Worm (Caenorhabditis elegans) whole organism, L4 larva: ENCODE data around the gene T11F8.5.
"Not testable (repeated sequence)": the region's sequence is repeated elsewhere in the genome, so short reads cannot be mapped to it uniquely, and the experiment has no call there.

ENCODE experiments used
- F10B5.3 ChIP-seq: sonication (generic microtip); optimal IDR thresholded peaks from 2 replicates; lab custom pipeline; 2016; ENCODE audit warnings: mild to moderate bottlenecking, missing genetic modification characterization, missing compliant biosample characterization
- F26F4.8 ChIP-seq: fragments of 200-800 bp; sonication (Bioruptor generic); conservative IDR thresholded peaks from 2 replicates; pipeline ENCODE4 v1.3.6; 2022; ENCODE audit warnings: missing genetic modification characterization, missing compliant biosample characterization
- F44E2.7 ChIP-seq: fragments of 200-800 bp; sonication (Bioruptor generic); IDR thresholded peaks from 2 replicates; pipeline ENCODE4 v2.1.2; 2022; ENCODE audit warnings: missing genetic modification characterization, missing compliant biosample characterization
- F49E8.2 ChIP-seq: sonication (generic microtip); optimal IDR thresholded peaks from 2 replicates; lab custom pipeline; 2016; ENCODE audit warnings: missing compliant biosample characterization, mild to moderate bottlenecking, missing genetic modification characterization, borderline replicate concordance
- T20F7.1 ChIP-seq: fragments of 200-800 bp; sonication (Bioruptor generic); optimal IDR thresholded peaks from 2 replicates; lab custom pipeline; 2018; ENCODE audit warnings: mild to moderate bottlenecking, missing genetic modification characterization, missing compliant biosample characterization
- Y48G9A.11 ChIP-seq: fragments of 200-800 bp; sonication (Bioruptor generic); IDR thresholded peaks from 2 replicates; pipeline ENCODE4 v1.3.6; 2022; ENCODE audit warnings: missing genetic modification reagents, missing genetic modification characterization, missing compliant biosample characterization
- Y75B8A.6 ChIP-seq: fragments of 200-800 bp; sonication (Bioruptor generic); IDR thresholded peaks from 2 replicates; pipeline ENCODE4 v1.3.6; 2022; ENCODE audit warnings: missing genetic modification reagents, missing genetic modification characterization, missing compliant biosample characterization
- ZK337.2 ChIP-seq: fragments of 200-800 bp; sonication (Bioruptor generic); IDR thresholded peaks from 2 replicates; pipeline ENCODE4 v1.3.6; 2022; ENCODE audit warnings: missing genetic modification reagents, missing genetic modification characterization, missing compliant biosample characterization
- aha-1 ChIP-seq: fragments of 150-350 bp; peaks from one replicate; lab custom pipeline; 2014; ENCODE audit warnings: missing biosample characterization, missing genetic modification characterization
- aly-2 ChIP-seq: sonication (generic microtip); optimal IDR thresholded peaks from 2 replicates; lab custom pipeline; 2018; ENCODE audit warnings: missing biosample characterization, missing genetic modification characterization
- arid-1 ChIP-seq: fragments of 200-800 bp; sonication (Bioruptor generic); conservative IDR thresholded peaks from 2 replicates; pipeline ENCODE4 v1.3.6; 2022; ENCODE audit warnings: missing genetic modification reagents, missing genetic modification characterization, missing compliant biosample characterization
- ceh-28 ChIP-seq: fragments of 150-350 bp; optimal IDR thresholded peaks from 2 replicates; lab custom pipeline; 2014; ENCODE audit warnings: missing biosample characterization, missing genetic modification reagents, missing genetic modification characterization
- ces-1 ChIP-seq: fragments of 150-350 bp; sonication (generic microtip); optimal IDR thresholded peaks from 4 replicates; lab custom pipeline; 2014; ENCODE audit warnings: missing biosample characterization, missing genetic modification reagents, missing genetic modification characterization
- ctbp-1 ChIP-seq: fragments of 200-800 bp; sonication (Bioruptor generic); IDR thresholded peaks from 2 replicates; pipeline ENCODE4 v1.3.6; 2022; ENCODE audit warnings: missing genetic modification reagents, missing genetic modification characterization, missing compliant biosample characterization
- dmd-8 ChIP-seq: fragments of 200-800 bp; sonication (Bioruptor generic); IDR thresholded peaks from 2 replicates; pipeline ENCODE4 v1.3.6; 2022; ENCODE audit warnings: missing genetic modification characterization, missing compliant biosample characterization
- duxl-1 ChIP-seq: sonication (generic microtip); optimal IDR thresholded peaks from 2 replicates; lab custom pipeline; 2016; ENCODE audit warnings: mild to moderate bottlenecking, missing genetic modification characterization, moderate library complexity, missing compliant biosample characterization; ENCODE audit not compliant: poor library complexity
- egl-43 ChIP-seq: fragments of 200-800 bp; sonication (Bioruptor generic); IDR thresholded peaks from 2 replicates; pipeline ENCODE4 v1.3.6; 2022; ENCODE audit warnings: missing genetic modification reagents, missing genetic modification characterization, missing compliant biosample characterization
- lin-1 ChIP-seq: fragments of 200-800 bp; sonication (Bioruptor generic); IDR thresholded peaks from 2 replicates; pipeline ENCODE4 v1.3.6; 2022; ENCODE audit warnings: missing genetic modification reagents, missing genetic modification characterization, missing compliant biosample characterization
- lin-38 ChIP-seq: fragments of 200-800 bp; sonication (Bioruptor generic); IDR thresholded peaks from 2 replicates; pipeline ENCODE4 v1.3.6; 2022; ENCODE audit warnings: missing genetic modification reagents, missing genetic modification characterization, missing compliant biosample characterization
- lir-3 ChIP-seq: sonication (generic microtip); optimal IDR thresholded peaks from 2 replicates; lab custom pipeline; 2016; ENCODE audit warnings: mild to moderate bottlenecking, missing genetic modification characterization, missing compliant biosample characterization
- lsy-2 ChIP-seq, 2 experiments: fragments of 150-350 bp in 1 of 2; sonication (generic microtip) in 1 of 2; optimal IDR thresholded peaks; 2 replicates each; lab custom pipeline; 2014 to 2017; ENCODE audit warnings: missing biosample characterization in 2 of 2, missing genetic modification characterization in 2 of 2
- madf-5 ChIP-seq, 2 experiments: fragments of 200-800 bp; sonication (Bioruptor generic); IDR thresholded peaks; 2 replicates each; pipeline ENCODE4 v1.3.6; 2022; ENCODE audit warnings: missing compliant biosample characterization in 2 of 2, missing genetic modification characterization in 2 of 2
- mdl-1 ChIP-seq, 2 experiments: fragments of 150-350 bp in 1 of 2; sonication (generic microtip) in 1 of 2; optimal IDR thresholded peaks; 2 replicates each; lab custom pipeline; 2014 to 2017; ENCODE audit warnings: missing biosample characterization in 2 of 2, missing genetic modification characterization in 2 of 2
- mdt-29 ChIP-seq: fragments of 200-800 bp; sonication (Bioruptor generic); IDR thresholded peaks from 2 replicates; pipeline ENCODE4 v1.3.6; 2022; ENCODE audit warnings: missing genetic modification reagents, missing genetic modification characterization, missing compliant biosample characterization
- mep-1 ChIP-seq: fragments of 150-350 bp; sonication (generic microtip); optimal IDR thresholded peaks from 3 replicates; lab custom pipeline; 2014; ENCODE audit warnings: missing biosample characterization, missing genetic modification characterization
- mxl-2 ChIP-seq: fragments of 200-800 bp; sonication (Bioruptor generic); conservative IDR thresholded peaks from 2 replicates; pipeline ENCODE4 v1.3.6; 2022; ENCODE audit warnings: missing genetic modification reagents, missing genetic modification characterization, missing compliant biosample characterization
- mxl-3 ChIP-seq: fragments of 200-800 bp; sonication (Bioruptor generic); optimal IDR thresholded peaks from 2 replicates; lab custom pipeline; 2018; ENCODE audit warnings: mild to moderate bottlenecking, missing genetic modification characterization, missing compliant biosample characterization
- nhr-10 ChIP-seq: fragments of 150-350 bp; optimal IDR thresholded peaks from 2 replicates; lab custom pipeline; 2014; ENCODE audit warnings: missing biosample characterization, missing genetic modification characterization
- nhr-111 ChIP-seq: fragments of 200-800 bp; sonication (Bioruptor generic); optimal IDR thresholded peaks from 2 replicates; lab custom pipeline; 2018; ENCODE audit warnings: mild to moderate bottlenecking, missing genetic modification characterization, missing compliant biosample characterization
- nhr-237 ChIP-seq: sonication (generic microtip); optimal IDR thresholded peaks from 2 replicates; lab custom pipeline; 2017; ENCODE audit warnings: missing biosample characterization, missing genetic modification characterization
- nhr-28 ChIP-seq: fragments of 150-350 bp; optimal IDR thresholded peaks from 2 replicates; lab custom pipeline; 2014; ENCODE audit warnings: missing biosample characterization, missing genetic modification characterization
- nhr-77 ChIP-seq: fragments of 150-350 bp; optimal IDR thresholded peaks from 2 replicates; lab custom pipeline; 2014; ENCODE audit warnings: missing biosample characterization, missing genetic modification characterization
- pha-4 ChIP-seq, 2 experiments: fragments of 150-350 bp in 1 of 2; fragments of 200-800 bp in 1 of 2; sonication (Bioruptor generic) in 1 of 2; IDR thresholded peaks in 1 of 2; optimal IDR thresholded peaks in 1 of 2; 2 replicates each; pipeline versions ENCODE4 v1.3.6 to Lab custom; 2014 to 2022; ENCODE audit warnings: missing genetic modification characterization in 2 of 2, missing genetic modification reagents in 2 of 2, missing biosample characterization in 1 of 2, missing compliant biosample characterization in 1 of 2
- set-16 ChIP-seq: fragments of 200-800 bp; sonication (Bioruptor generic); IDR thresholded peaks from 2 replicates; pipeline ENCODE4 v1.3.6; 2022; ENCODE audit warnings: missing genetic modification reagents, missing genetic modification characterization, missing compliant biosample characterization
- snpc-1.2 ChIP-seq: fragments of 200-800 bp; sonication (Bioruptor generic); IDR thresholded peaks from 2 replicates; pipeline ENCODE4 v1.3.6; 2022; ENCODE audit warnings: missing genetic modification reagents, missing genetic modification characterization, missing compliant biosample characterization
- snpc-4 ChIP-seq: fragments of 150-350 bp; optimal IDR thresholded peaks from 2 replicates; lab custom pipeline; 2014; ENCODE audit warnings: missing biosample characterization, missing genetic modification characterization
- unc-62 ChIP-seq, 3 experiments: fragments of 150-350 bp in 1 of 3; sonication (generic microtip); optimal IDR thresholded peaks in 2 of 3; peaks in 1 of 3; 1 replicate in 1 of 3; 2 replicates in 2 of 3; lab custom pipeline; 2014 to 2017; ENCODE audit warnings: missing biosample characterization in 3 of 3, missing genetic modification characterization in 3 of 3, missing genetic modification reagents in 3 of 3, missing genotype in 1 of 3
- zfp-2 ChIP-seq: sonication (generic microtip); optimal IDR thresholded peaks from 2 replicates; lab custom pipeline; 2016; ENCODE audit warnings: mild to moderate bottlenecking, missing genetic modification characterization, missing compliant biosample characterization
- ztf-11 ChIP-seq: fragments of 150-350 bp; optimal IDR thresholded peaks from 2 replicates; lab custom pipeline; 2014; ENCODE audit warnings: missing biosample characterization, missing genetic modification characterization

Gene T11F8.5

DNA sequence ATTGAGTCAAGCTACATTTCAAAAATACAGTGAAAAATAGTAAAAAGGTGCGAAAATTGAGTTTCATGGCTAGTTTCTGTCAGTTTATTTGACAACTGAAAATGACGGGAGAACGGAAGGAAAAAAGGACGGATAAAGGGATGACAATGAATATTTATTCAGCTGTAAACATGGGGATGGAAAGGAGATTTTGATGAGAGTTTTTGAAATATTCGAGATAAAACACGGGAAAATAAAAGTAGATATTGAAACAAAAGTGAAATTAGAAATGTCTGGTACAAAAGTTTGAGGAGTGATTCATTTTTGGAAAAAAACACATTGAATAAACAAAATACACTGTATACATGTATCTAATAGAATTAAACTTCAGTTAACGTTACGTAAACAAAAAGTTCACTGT is 592 bp upstream of the T11F8.5 start, which contains the start of gene T11F8.12:
TSS of gene T11F8.12 (minus strand) at position 101 of the 400 bp plus-strand sequence.
- no peak for TF ChIP-seq egl-43 (GFP tag; lab: Robert Waterston, UW)
- no peak for TF ChIP-seq set-16 (GFP tag; lab: Robert Waterston, UW)
- no peak for TF ChIP-seq snpc-4 (tag; lab: Kevin White, UChicago)
- TF ChIP-seq aly-2 (tag; lab: Kevin White, UChicago) = no peak
- no peak for TF ChIP-seq lir-3 (tag; lab: Kevin White, UChicago)
- no peak for TF ChIP-seq snpc-1.2
- TF ChIP-seq lsy-2 (tag; optimal IDR thresholded peaks at IDR 0.05; lab: Kevin White, UChicago) = no peak
- TF ChIP-seq mdl-1 (tag; optimal IDR thresholded peaks at IDR 0.05; lab: Kevin White, UChicago) = no peak
- no peak for TF ChIP-seq nhr-28

- TF ChIP-seq lin-38 (peak; percentile 31; the same call in 1 of the 2 replicates), Y48G9A.11 (GFP tag; lab: Robert Waterston, UW) (peak; percentile 57; the same call in 1 of the 2 replicates)
Measured at ce11 chrIV:5486208-5486731, 3.4 kb downstream of the T11F8.5 start, which contains the start of the genes snpc-3.1 and puf-7. Gene snpc-3.1, minus strand, starts transcription at chrIV:5486258. Gene puf-7, plus strand, starts transcription at chrIV:5486713.

ce11 chrIV:5491054-5491453 is 8.2 kb downstream of the T11F8.5 start, which contains the start of gene B0273.115:
Gene B0273.115, minus strand, starts transcription at chrIV:5491154.
- TF ChIP-seq F44E2.7, lin-1, mxl-2 (GFP tag; lab: Robert Waterston, UW): not testable (repeated sequence)

DNA sequence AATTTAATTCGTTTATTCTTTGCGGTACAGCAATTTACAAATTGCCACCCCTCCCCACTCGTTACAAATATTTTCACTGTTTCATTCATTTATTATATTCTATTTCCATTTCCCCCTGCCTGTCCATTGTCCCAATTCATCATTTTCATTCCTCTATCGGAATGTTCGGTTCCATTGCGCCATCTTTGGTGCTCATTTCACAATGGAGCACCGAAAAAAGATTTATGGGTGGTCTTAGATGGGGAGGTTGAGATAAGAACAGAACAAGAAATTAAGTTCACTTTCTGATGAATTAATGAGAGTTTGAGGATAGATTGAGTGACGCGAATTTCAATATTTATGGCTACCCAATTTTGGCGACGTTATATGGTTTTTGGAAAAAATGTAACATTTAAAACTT is 9.4 kb downstream of the T11F8.5 start:
- TF ChIP-seq ces-1 = no peak
- peak in 1 of 2 experiments; percentile 63 for TF ChIP-seq unc-62 (GFP tag; optimal IDR thresholded peaks at IDR 0.05 in 1 of 2; lab: Kevin White, UChicago)
- no peak for TF ChIP-seq unc-62 (tag; optimal IDR thresholded peaks at IDR 0.05; lab: Kevin White, UChicago)
- no peak for TF ChIP-seq mdl-1 (tag; optimal IDR thresholded peaks at IDR 0.05; lab: Kevin White, UChicago)
- no peak for TF ChIP-seq ztf-11 (tag; lab: Kevin White, UChicago)
- no peak for TF ChIP-seq Y75B8A.6
- TF ChIP-seq arid-1 = no peak
- no peak for TF ChIP-seq ceh-28 (tag; lab: Kevin White, UChicago)
- no peak for TF ChIP-seq mxl-3 (GFP tag; lab: Kevin White, UChicago)

DNA sequence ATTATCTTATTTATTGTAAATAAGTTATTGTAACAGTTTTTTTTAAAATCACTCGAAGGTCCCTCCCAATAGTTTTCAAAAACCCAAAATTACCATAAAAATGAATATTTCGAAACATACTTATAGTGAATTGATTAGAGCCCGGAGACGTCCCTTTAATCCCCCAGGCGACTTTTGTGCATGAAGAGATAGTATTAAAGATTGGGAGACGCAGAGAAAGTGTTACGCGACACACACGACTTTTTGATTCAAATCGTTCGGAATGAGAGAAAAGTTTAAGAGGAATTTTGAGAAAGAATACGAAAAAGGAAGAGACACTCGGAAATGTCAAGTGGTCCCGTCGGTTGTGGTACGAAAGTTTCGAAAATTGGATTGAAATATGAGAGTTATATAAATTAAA is 10.3 kb downstream of the T11F8.5 start:
- no peak for TF ChIP-seq aha-1
- TF ChIP-seq unc-62 (GFP tag; optimal IDR thresholded peaks at IDR 0.05 in 1 of 2; lab: Kevin White, UChicago) = no peak
- TF ChIP-seq unc-62 (tag; optimal IDR thresholded peaks at IDR 0.05; lab: Kevin White, UChicago) = no peak
- TF ChIP-seq ZK337.2 (GFP tag; lab: Robert Waterston, UW) = no peak
- no peak for TF ChIP-seq pha-4 (GFP tag; IDR thresholded peaks at IDR 0.05; lab: Robert Waterston, UW)
- no peak for TF ChIP-seq pha-4 (tag; optimal IDR thresholded peaks at IDR 0.05; lab: Kevin White, UChicago)
- TF ChIP-seq dmd-8 (GFP tag; lab: Robert Waterston, UW) = no peak
- no peak for TF ChIP-seq Y48G9A.11 (GFP tag; lab: Robert Waterston, UW)
- TF ChIP-seq F26F4.8 = no peak
- no peak for TF ChIP-seq T20F7.1 (GFP tag; lab: Kevin White, UChicago)
- TF ChIP-seq snpc-1.2 = no peak
- TF ChIP-seq nhr-237 (tag; lab: Kevin White, UChicago) = no peak
- TF ChIP-seq lsy-2 (tag; optimal IDR thresholded peaks at IDR 0.05; lab: Kevin White, UChicago) = no peak

DNA sequence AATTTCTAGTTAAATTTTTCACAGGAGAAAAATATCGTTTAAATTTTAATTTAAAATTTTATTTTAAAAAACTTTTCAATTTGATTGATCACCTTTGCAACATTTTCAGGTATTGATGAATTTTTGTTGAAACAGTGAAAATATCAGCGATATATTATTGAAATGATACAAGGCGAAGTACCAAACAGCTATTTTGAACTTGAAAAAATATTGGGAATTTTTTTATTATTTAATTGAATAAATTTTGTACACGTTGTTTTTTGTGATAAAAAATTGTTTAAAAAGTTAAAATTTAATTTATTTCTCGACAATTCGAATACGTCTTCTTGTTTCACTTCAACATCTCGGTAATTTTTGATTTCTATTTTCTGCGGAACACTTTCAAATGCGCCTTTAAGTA is 10.9 kb downstream of the T11F8.5 start, which contains the start of gene B0273.1:
TSS of gene B0273.1 (plus strand) at position 301 of the 400 bp plus-strand sequence.
- TF ChIP-seq nhr-10 (tag; lab: Kevin White, UChicago) (no peak), nhr-77 (tag; lab: Kevin White, UChicago) (no peak), F49E8.2 (tag; lab: Kevin White, UChicago) (no peak), duxl-1 (no peak), F10B5.3 (tag; lab: Kevin White, UChicago) (no peak), T20F7.1 (GFP tag; lab: Kevin White, UChicago) (no peak), aly-2 (tag; lab: Kevin White, UChicago) (no peak), lir-3 (tag; lab: Kevin White, UChicago) (no peak), set-16 (GFP tag; lab: Robert Waterston, UW) (no peak), madf-5 (GFP tag; IDR thresholded peaks at IDR 0.05; lab: Robert Waterston, UW) (no peak), zfp-2 (tag; lab: Kevin White, UChicago) (no peak), egl-43 (GFP tag; lab: Robert Waterston, UW) (no peak), mdt-29 (no peak), mep-1 (no peak), Y75B8A.6 (no peak), Y48G9A.11 (GFP tag; lab: Robert Waterston, UW) (no peak), nhr-111 (GFP tag; lab: Kevin White, UChicago) (no peak), ctbp-1 (no peak)
